Worm (Caenorhabditis elegans): ENCODE measurements around the gene sptf-2.

Gene sptf-2

ce11 chrII:8658835-8659234 lies 33.6 kb downstream of the sptf-2 start, which contains the start of gene atg-10:
Gene atg-10 (plus strand): TSS chrII:8659135.
- TF ChIP-seq sptf-1 (tag; optimal IDR thresholded peaks at IDR 0.05) (no peak), fos-1 (tag; optimal IDR thresholded peaks at IDR 0.05) (no peak), swsn-7 (tag; optimal IDR thresholded peaks at IDR 0.05) (no peak), sup-37 (GFP tag; optimal IDR thresholded peaks at IDR 0.05) (no peak), isw-1 (GFP tag; IDR thresholded peaks at IDR 0.05) (no peak), egl-13 (tag; optimal IDR thresholded peaks at IDR 0.05) (no peak), nhr-28 (tag; optimal IDR thresholded peaks at IDR 0.05) (no peak), nhr-71 (tag; optimal IDR thresholded peaks at IDR 0.05) (no peak), ceh-90 (tag; optimal IDR thresholded peaks at IDR 0.05) (no peak), skn-1 (tag; optimal IDR thresholded peaks at IDR 0.05) (no peak), unc-30 (tag; optimal IDR thresholded peaks at IDR 0.05) (no peak), nhr-20 (tag; optimal IDR thresholded peaks at IDR 0.05) (no peak), unc-98 (GFP tag; IDR thresholded peaks at IDR 0.05) (no peak), ama-1 (optimal IDR thresholded peaks at IDR 0.05) (no peak)

DNA sequence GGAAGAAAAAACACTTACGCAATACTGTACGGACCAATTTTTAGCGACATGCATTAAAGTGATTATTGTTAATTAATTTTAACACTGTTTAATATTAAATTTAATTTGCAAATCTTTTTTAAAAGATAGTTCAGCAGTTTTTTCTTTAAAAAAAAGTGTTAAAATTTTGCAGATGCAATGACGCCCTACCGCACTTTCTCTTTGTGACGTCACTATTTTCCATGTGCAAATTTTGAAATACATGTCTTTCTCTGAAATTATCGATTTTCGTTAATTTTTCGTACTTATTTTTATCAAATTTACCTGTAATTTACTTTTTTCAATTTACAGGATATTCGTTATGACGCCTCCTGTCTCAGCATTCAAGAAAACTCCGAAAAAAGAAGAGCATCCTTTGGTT lies 36.3 kb downstream of the sptf-2 start, which contains the start of the genes piga-1 and eif-2Bepsilon:
TSS of gene piga-1 (minus strand) at position 174 of the 400 bp plus-strand sequence.
TSS of gene eif-2Bepsilon (plus strand) at position 331 of the 400 bp plus-strand sequence.
- TF ChIP-seq pag-3 (tag; optimal IDR thresholded peaks at IDR 0.05; ENCODE audit: borderline replicate concordance, insufficient read depth), result no peak
- no peak for TF ChIP-seq snu-23 (GFP tag; optimal IDR thresholded peaks at IDR 0.05)
- no peak; the same call in 1 of the 2 replicates for TF ChIP-seq isw-1 (GFP tag; IDR thresholded peaks at IDR 0.05)
- peak; percentile 46 for TF ChIP-seq C16A3.4 (tag; optimal IDR thresholded peaks at IDR 0.05)
- no peak for TF ChIP-seq nhr-237 (tag; optimal IDR thresholded peaks at IDR 0.05)
- TF ChIP-seq lin-39 (tag; optimal IDR thresholded peaks at IDR 0.05), result no peak
- TF ChIP-seq nhr-19 (GFP tag; conservative IDR thresholded peaks at IDR 0.05), result 0 out of 2 replicates have a peak, but pooled peaks have one; percentile 4
- TF ChIP-seq nhr-28 (tag; optimal IDR thresholded peaks at IDR 0.05), result no peak
- TF ChIP-seq unc-130 (tag; optimal IDR thresholded peaks at IDR 0.05), result no peak
- no peak for TF ChIP-seq ztf-11 (tag; optimal IDR thresholded peaks at IDR 0.05)
- TF ChIP-seq jun-1 (tag; optimal IDR thresholded peaks at IDR 0.05), result no peak
- TF ChIP-seq pax-3 (tag; optimal IDR thresholded peaks at IDR 0.05), result no peak
- no peak for TF ChIP-seq nhr-85 (tag)
- TF ChIP-seq sup-37 (GFP tag; optimal IDR thresholded peaks at IDR 0.05), result no peak
- TF ChIP-seq elt-3 (tag; optimal IDR thresholded peaks at IDR 0.05), result no peak
- TF ChIP-seq ces-1 (GFP tag; optimal IDR thresholded peaks at IDR 0.05), result no peak
- no peak for TF ChIP-seq ceh-8 (GFP tag; optimal IDR thresholded peaks at IDR 0.05)
- TF ChIP-seq fkh-4 (tag; optimal IDR thresholded peaks at IDR 0.05; ENCODE audit: borderline replicate concordance), result no peak
- peak; percentile 59 for TF ChIP-seq skn-1 (tag; optimal IDR thresholded peaks at IDR 0.05)
- TF ChIP-seq sptf-1 (tag; optimal IDR thresholded peaks at IDR 0.05), result no peak
- no peak for TF ChIP-seq Y116A8C.19 (tag; optimal IDR thresholded peaks at IDR 0.05; ENCODE audit: borderline replicate concordance)
- TF ChIP-seq lin-13 (GFP tag; optimal IDR thresholded peaks at IDR 0.05), result no peak
- peak; percentile 69 for TF ChIP-seq xbp-1 (tag; optimal IDR thresholded peaks at IDR 0.05)
- no peak for TF ChIP-seq ceh-88 (GFP tag; IDR thresholded peaks at IDR 0.05)
- peak in 2 of 3 experiments; percentile 11 to 41 for TF ChIP-seq ceh-82 (tag; optimal IDR thresholded peaks at IDR 0.05)
- TF ChIP-seq egl-13 (tag; optimal IDR thresholded peaks at IDR 0.05), result no peak
- no peak for TF ChIP-seq snpc-4 (tag; optimal IDR thresholded peaks at IDR 0.05)
- TF ChIP-seq zip-4 (GFP tag; optimal IDR thresholded peaks at IDR 0.05), result no peak
- TF ChIP-seq rnt-1 (tag; optimal IDR thresholded peaks at IDR 0.05), result no peak
- TF ChIP-seq alr-1 (tag; optimal IDR thresholded peaks at IDR 0.05; ENCODE audit: borderline replicate concordance), result no peak
- no peak for TF ChIP-seq C34B4.2 (tag; optimal IDR thresholded peaks at IDR 0.05)
- no peak for TF ChIP-seq irx-1 (tag; optimal IDR thresholded peaks at IDR 0.05)
- no peak for TF ChIP-seq mef-2 (tag; optimal IDR thresholded peaks at IDR 0.05)
- TF ChIP-seq zag-1 (tag; optimal IDR thresholded peaks at IDR 0.05), result no peak
- TF ChIP-seq unc-62 (GFP tag; optimal IDR thresholded peaks at IDR 0.05), result no peak
- no peak for TF ChIP-seq ama-1 (optimal IDR thresholded peaks at IDR 0.05)
- TF ChIP-seq unc-98 (GFP tag; IDR thresholded peaks at IDR 0.05), result no peak
- peak; percentile 63 for TF ChIP-seq lin-14 (GFP tag; optimal IDR thresholded peaks at IDR 0.05)
- TF ChIP-seq elt-2 (tag; optimal IDR thresholded peaks at IDR 0.05), result no peak
- no peak for TF ChIP-seq pqm-1 (tag; optimal IDR thresholded peaks at IDR 0.05)
- no peak for TF ChIP-seq unc-30 (tag; optimal IDR thresholded peaks at IDR 0.05)
- peak; percentile 30 for TF ChIP-seq lin-15B (tag; optimal IDR thresholded peaks at IDR 0.05)
- no peak for TF ChIP-seq egl-27 (tag; optimal IDR thresholded peaks at IDR 0.05)
- TF ChIP-seq C04F5.9 (tag; optimal IDR thresholded peaks at IDR 0.05), result no peak
- no peak for TF ChIP-seq aha-1 (tag; optimal IDR thresholded peaks at IDR 0.05)
- TF ChIP-seq vab-15 (tag; optimal IDR thresholded peaks at IDR 0.05), result no peak

Measured in whole organism, L1 larva.